Fruit fly (Drosophila melanogaster) whole organism, embryonic: ENCODE results near the gene CG31687.

Experiments
- Atf3 ChIP-seq: fragments of 200-800 bp; sonication (Bioruptor generic); optimal IDR thresholded peaks from 3 replicates; lab custom pipeline; 2016; ENCODE audit warnings: missing biosample characterization, missing genetic modification characterization
- CG10366 ChIP-seq: fragments of 200-800 bp; sonication (Bioruptor generic); IDR thresholded peaks from 2 replicates; pipeline ENCODE4 v1.3.6; 2022; ENCODE audit warnings: missing biosample characterization, missing genetic modification characterization
- CG10431 ChIP-seq: fragments of 200-800 bp; sonication (Bioruptor generic); optimal IDR thresholded peaks from 3 replicates; lab custom pipeline; 2018; ENCODE audit warnings: missing biosample characterization, mild to moderate bottlenecking, missing genetic modification characterization
- CG13424 ChIP-seq: fragments of 200-800 bp; sonication (Bioruptor generic); optimal IDR thresholded peaks from 2 replicates; lab custom pipeline; 2019; ENCODE audit warnings: missing biosample characterization, mild to moderate bottlenecking, missing genetic modification characterization, moderate library complexity
- CG15073 ChIP-seq: fragments of 200-800 bp; sonication (Bioruptor generic); optimal IDR thresholded peaks from 2 replicates; lab custom pipeline; 2016; ENCODE audit warnings: missing biosample characterization, missing genetic modification characterization
- CG15514 ChIP-seq: fragments of 200-800 bp; sonication (Bioruptor generic); optimal IDR thresholded peaks from 3 replicates; lab custom pipeline; 2017; ENCODE audit warnings: missing biosample characterization, missing genetic modification characterization, mild to moderate bottlenecking, moderate library complexity, missing genetic modification reagents
- CG17361 ChIP-seq: fragments of 200-800 bp; sonication (Bioruptor generic); IDR thresholded peaks from 3 replicates; pipeline ENCODE4 v1.3.6; 2022; ENCODE audit warnings: missing biosample characterization, missing genetic modification characterization
- CG17385 ChIP-seq: fragments of 200-800 bp; sonication (Bioruptor generic); optimal IDR thresholded peaks from 3 replicates; lab custom pipeline; 2018; ENCODE audit warnings: missing biosample characterization, mild to moderate bottlenecking, missing genetic modification characterization
- CG17568 ChIP-seq: fragments of 200-800 bp; sonication (Bioruptor generic); optimal IDR thresholded peaks from 2 replicates; lab custom pipeline; 2018; ENCODE audit warnings: missing biosample characterization, mild to moderate bottlenecking, missing genetic modification characterization, moderate library complexity
- CG17612 ChIP-seq: fragments of 200-800 bp; sonication (Bioruptor generic); IDR thresholded peaks from 2 replicates; pipeline ENCODE4 v1.3.6; 2022; ENCODE audit warnings: missing biosample characterization, missing genetic modification characterization
- CG17829 ChIP-seq: fragments of 200-800 bp; optimal IDR thresholded peaks from 2 replicates; lab custom pipeline; 2019; ENCODE audit warnings: missing biosample characterization, mild to moderate bottlenecking, missing genetic modification characterization, moderate library complexity
- CG2678 ChIP-seq: fragments of 200-800 bp; sonication (Bioruptor generic); optimal IDR thresholded peaks from 3 replicates; lab custom pipeline; 2019; ENCODE audit warnings: missing biosample characterization, mild to moderate bottlenecking, missing genetic modification characterization, moderate library complexity
- CG3163 ChIP-seq: fragments of 200-800 bp; sonication (Bioruptor generic); optimal IDR thresholded peaks from 3 replicates; lab custom pipeline; 2016; ENCODE audit warnings: missing biosample characterization, missing genetic modification characterization
- CG4360 ChIP-seq: fragments of 200-800 bp; sonication (Bioruptor generic); IDR thresholded peaks from 2 replicates; pipeline ENCODE4 v1.3.6; 2022; ENCODE audit warnings: missing biosample characterization, missing genetic modification characterization
- CG6175 ChIP-seq: fragments of 200-800 bp; sonication (Bioruptor generic); IDR thresholded peaks from 3 replicates; pipeline ENCODE4 v1.3.6; 2022; ENCODE audit warnings: missing biosample characterization, missing genetic modification characterization
- CG6791 ChIP-seq: fragments of 200-800 bp; sonication (Bioruptor generic); IDR thresholded peaks from 3 replicates; pipeline ENCODE4 v1.3.6; 2022; ENCODE audit warnings: missing biosample characterization, missing genetic modification characterization; ENCODE audit not compliant: partially characterized antibody
- CG7271 ChIP-seq: fragments of 200-800 bp; sonication (Bioruptor generic); optimal IDR thresholded peaks from 2 replicates; lab custom pipeline; 2018; ENCODE audit warnings: missing biosample characterization, mild to moderate bottlenecking, missing genetic modification characterization, moderate library complexity
- CG7786 ChIP-seq: fragments of 200-800 bp; sonication (Bioruptor generic); optimal IDR thresholded peaks from 2 replicates; lab custom pipeline; 2016; ENCODE audit warnings: missing biosample characterization, missing genetic modification characterization
- CG7839 ChIP-seq: fragments of 200-800 bp; sonication (Bioruptor generic); optimal IDR thresholded peaks from 3 replicates; lab custom pipeline; 2018; ENCODE audit warnings: missing biosample characterization, mild to moderate bottlenecking, missing genetic modification characterization, moderate library complexity
- CG7963 ChIP-seq: fragments of 200-800 bp; sonication (Bioruptor generic); IDR thresholded peaks from 3 replicates; pipeline ENCODE4 v1.3.6; 2022; ENCODE audit warnings: missing biosample characterization, missing genetic modification characterization; ENCODE audit not compliant: partially characterized antibody
- Doc2 ChIP-seq: fragments of 200-800 bp; sonication (Bioruptor generic); IDR thresholded peaks from 2 replicates; pipeline ENCODE4 v1.3.6; 2022; ENCODE audit warnings: missing biosample characterization, missing genetic modification characterization
- GATAe ChIP-seq: fragments of 200-800 bp; sonication (Bioruptor generic); conservative IDR thresholded peaks from 2 replicates; pipeline ENCODE4 v1.3.6; 2022; ENCODE audit warnings: missing biosample characterization, missing genetic modification characterization
- HmgZ ChIP-seq: fragments of 200-800 bp; sonication (Bioruptor generic); optimal IDR thresholded peaks from 2 replicates; lab custom pipeline; 2018; ENCODE audit warnings: missing biosample characterization, mild to moderate bottlenecking, missing genetic modification characterization
- Hsf ChIP-seq: fragments of 200-800 bp; sonication (Bioruptor generic); optimal IDR thresholded peaks from 3 replicates; lab custom pipeline; 2016; ENCODE audit warnings: missing biosample characterization, missing genetic modification characterization
- Mes4 ChIP-seq: fragments of 200-800 bp; sonication (Bioruptor generic); optimal IDR thresholded peaks from 2 replicates; lab custom pipeline; 2016; ENCODE audit warnings: missing biosample characterization, missing genetic modification characterization
- Neu2 ChIP-seq: fragments of 200-800 bp; sonication (Bioruptor generic); optimal IDR thresholded peaks from 3 replicates; lab custom pipeline; 2016; ENCODE audit warnings: missing biosample characterization, missing genetic modification characterization, borderline replicate concordance
- Optix ChIP-seq: fragments of 200-800 bp; sonication (Bioruptor generic); IDR thresholded peaks from 3 replicates; pipeline ENCODE4 v1.3.6; 2022; ENCODE audit warnings: missing biosample characterization, missing genetic modification characterization
- PHDP ChIP-seq: fragments of 200-800 bp; sonication (Bioruptor generic); optimal IDR thresholded peaks from 3 replicates; lab custom pipeline; 2018; ENCODE audit warnings: missing biosample characterization, mild to moderate bottlenecking, missing genetic modification characterization, moderate library complexity
- Ptx1 ChIP-seq: fragments of 200-800 bp; sonication (Bioruptor generic); IDR thresholded peaks from 2 replicates; pipeline ENCODE4 v1.3.6; 2022; ENCODE audit warnings: missing biosample characterization, missing genetic modification characterization
- YL-1 ChIP-seq: fragments of 200-800 bp; sonication (Bioruptor generic); optimal IDR thresholded peaks from 3 replicates; lab custom pipeline; 2017; ENCODE audit warnings: missing biosample characterization, mild to moderate bottlenecking, missing genetic modification characterization
- abd-A ChIP-seq: fragments of 200-800 bp; sonication (Bioruptor generic); optimal IDR thresholded peaks from 3 replicates; lab custom pipeline; 2019; ENCODE audit warnings: missing biosample characterization, mild to moderate bottlenecking, missing genetic modification characterization, moderate library complexity
- ara ChIP-seq: fragments of 200-800 bp; sonication (Bioruptor generic); IDR thresholded peaks from 2 replicates; pipeline ENCODE4 v1.3.6; 2022; ENCODE audit warnings: missing biosample characterization, missing genetic modification characterization
- bigmax ChIP-seq: fragments of 200-800 bp; sonication (Bioruptor generic); optimal IDR thresholded peaks from 2 replicates; lab custom pipeline; 2018; ENCODE audit warnings: missing biosample characterization, mild to moderate bottlenecking, missing genetic modification characterization
- crc ChIP-seq: fragments of 200-800 bp; sonication (Bioruptor generic); optimal IDR thresholded peaks from 2 replicates; lab custom pipeline; 2016; ENCODE audit warnings: missing biosample characterization, missing genetic modification characterization
- crol ChIP-seq: fragments of 200-800 bp; sonication (Bioruptor generic); IDR thresholded peaks from 2 replicates; pipeline ENCODE4 v1.3.6; 2022; ENCODE audit warnings: missing biosample characterization, missing genetic modification characterization
- eve ChIP-seq, 2 experiments: fragments of >200 bp; optimal IDR thresholded peaks; 2 replicates each; lab custom pipeline; 2017; ENCODE audit warnings: missing biosample characterization in 2 of 2, missing genetic modification characterization in 2 of 2
- fd3F ChIP-seq: fragments of 200-800 bp; sonication (Bioruptor generic); optimal IDR thresholded peaks from 2 replicates; lab custom pipeline; 2018; ENCODE audit warnings: missing biosample characterization, mild to moderate bottlenecking, missing genetic modification characterization, moderate library complexity
- fru ChIP-seq: fragments of >200 bp; optimal IDR thresholded peaks from 2 replicates; lab custom pipeline; 2017
- lab ChIP-seq: fragments of 200-800 bp; sonication (Bioruptor generic); optimal IDR thresholded peaks from 3 replicates; lab custom pipeline; 2017; ENCODE audit warnings: missing biosample characterization, missing genetic modification characterization, mild to moderate bottlenecking, moderate library complexity, missing genetic modification reagents
- lov ChIP-seq, 2 experiments: fragments of 200-800 bp in 1 of 2; fragments of >200 bp in 1 of 2; sonication (Bioruptor generic) in 1 of 2; IDR thresholded peaks in 1 of 2; optimal IDR thresholded peaks in 1 of 2; 2 replicates in 1 of 2; 3 replicates in 1 of 2; pipeline versions ENCODE4 v1.3.6 to Lab custom; 2017 to 2022; ENCODE audit warnings: missing biosample characterization in 1 of 2, missing genetic modification characterization in 1 of 2
- luna ChIP-seq: fragments of 200-800 bp; sonication (Bioruptor generic); optimal IDR thresholded peaks from 2 replicates; lab custom pipeline; 2016; ENCODE audit warnings: missing biosample characterization, missing genetic modification characterization
- p53 ChIP-seq: fragments of 200-800 bp; sonication (Bioruptor generic); optimal IDR thresholded peaks from 2 replicates; lab custom pipeline; 2016; ENCODE audit warnings: missing biosample characterization, missing genetic modification characterization
- prd ChIP-seq, 3 experiments: fragments of >200 bp in 2 of 3; fragments of 200-800 bp in 1 of 3; sonication (Bioruptor generic) in 1 of 3; optimal IDR thresholded peaks in 2 of 3; IDR thresholded peaks in 1 of 3; 2 replicates in 2 of 3; 3 replicates in 1 of 3; pipeline versions ENCODE4 v1.3.6 to Lab custom; 2017 to 2022; ENCODE audit warnings: missing biosample characterization in 1 of 3, missing genetic modification characterization in 1 of 3
- sima ChIP-seq: fragments of 200-800 bp; sonication (Bioruptor generic); optimal IDR thresholded peaks from 2 replicates; lab custom pipeline; 2016; ENCODE audit warnings: missing biosample characterization, missing genetic modification characterization
- so ChIP-seq: fragments of 200-800 bp; sonication (Bioruptor generic); IDR thresholded peaks from 3 replicates; pipeline ENCODE4 v1.3.6; 2022; ENCODE audit warnings: missing biosample characterization, missing genetic modification characterization
- sqz ChIP-seq: fragments of 200-800 bp; sonication (Bioruptor generic); optimal IDR thresholded peaks from 3 replicates; lab custom pipeline; 2018; ENCODE audit warnings: missing biosample characterization, mild to moderate bottlenecking, missing genetic modification characterization
- stc ChIP-seq: fragments of 200-800 bp; sonication (Bioruptor generic); IDR thresholded peaks from 2 replicates; pipeline ENCODE4 v1.3.6; 2022; ENCODE audit warnings: missing biosample characterization, missing genetic modification characterization
- wdn ChIP-seq: fragments of 200-800 bp; sonication (Bioruptor generic); IDR thresholded peaks from 2 replicates; pipeline ENCODE4 v1.3.6; 2022; ENCODE audit warnings: missing biosample characterization, missing genetic modification characterization
- yki ChIP-seq: fragments of >200 bp; optimal IDR thresholded peaks from 3 replicates; lab custom pipeline; 2018

The CG31687 gene

DNA sequence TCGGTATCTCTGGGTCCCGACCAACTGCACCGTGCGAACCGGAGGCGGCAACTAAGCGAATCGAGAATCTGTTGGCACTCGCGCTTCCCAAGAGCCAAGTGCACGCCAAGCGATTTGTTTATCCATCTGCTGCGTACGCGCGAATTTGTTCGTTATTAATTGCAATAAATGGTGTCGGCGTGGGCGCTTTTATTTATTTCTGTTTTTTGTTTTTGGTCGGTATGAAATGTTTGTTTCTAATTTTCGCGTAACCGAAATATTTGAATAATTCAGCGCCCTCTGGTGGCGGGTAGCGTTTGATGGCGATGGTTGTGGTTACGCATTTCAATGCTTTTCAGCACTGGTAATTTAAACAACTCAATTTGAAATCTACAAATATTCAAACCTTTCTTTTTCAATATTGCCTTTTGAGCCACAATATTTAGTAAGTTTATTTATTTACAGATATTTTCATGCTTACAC, 35.2 kb upstream of the CG31687 start, which contains the start of gene CG10947 (continued):
- TF ChIP-seq GATAe (no peak), Mes4 (GFP tag; lab: Kevin White, UChicago) (peak; percentile 60), wdn (peak; percentile 49; the same call in 1 of the 2 replicates), bigmax (GFP tag; lab: Kevin White, UChicago) (peak; percentile 10), sqz (GFP tag; lab: Kevin White, UChicago) (peak; percentile 15), PHDP (peak; percentile 69), CG6791 (GFP tag; lab: Robert Waterston, UW) (peak; percentile 70; the same call in 2 of the 3 replicates), CG7963 (no peak), CG4360 (GFP tag; lab: Robert Waterston, UW) (no peak), fd3F (GFP tag; lab: Kevin White, UChicago) (peak; percentile 37), CG7839 (tag; lab: Kevin White, UChicago) (peak; percentile 61), CG10366 (peak; percentile 52), HmgZ (tag; lab: Kevin White, UChicago) (peak; percentile 65), CG6175 (GFP tag; lab: Robert Waterston, UW) (no peak), CG10431 (GFP tag; lab: Kevin White, UChicago) (peak; percentile 66), eve (GFP tag; optimal IDR thresholded peaks at IDR 0.05; lab: Kevin White, UChicago) (no peak), Neu2 (GFP tag; lab: Kevin White, UChicago) (peak; percentile 1), Optix (GFP tag; lab: Robert Waterston, UW) (no peak), CG17568 (GFP tag; lab: Kevin White, UChicago) (peak; percentile 66), Hsf (GFP tag; lab: Kevin White, UChicago) (peak; percentile 79), prd (optimal IDR thresholded peaks at IDR 0.05; lab: Kevin White, UChicago) (no peak), prd (GFP tag; IDR thresholded peaks at IDR 0.05; lab: Robert Waterston, UW) (no peak; the same call in 2 of the 3 replicates), abd-A (tag; lab: Kevin White, UChicago) (no peak), sima (GFP tag; lab: Kevin White, UChicago) (no peak), YL-1 (GFP tag; lab: Kevin White, UChicago) (peak; percentile 21), CG17612 (GFP tag; lab: Robert Waterston, UW) (no peak), stc (GFP tag; lab: Robert Waterston, UW) (no peak), Atf3 (GFP tag; lab: Kevin White, UChicago) (peak; percentile 65), CG3163 (GFP tag; lab: Kevin White, UChicago) (peak; percentile 51), CG7786 (peak; percentile 63), luna (GFP tag; lab: Kevin White, UChicago) (peak; percentile 53), CG15514 (peak; percentile 67), so (GFP tag; lab: Robert Waterston, UW) (peak; percentile 30; the same call in 1 of the 3 replicates), ara (GFP tag; lab: Robert Waterston, UW) (peak; percentile 62; the same call in 1 of the 2 replicates), CG15073 (GFP tag; lab: Kevin White, UChicago) (no peak), Ptx1 (GFP tag; lab: Robert Waterston, UW) (peak; percentile 56), yki (no peak), CG17385 (GFP tag; lab: Kevin White, UChicago) (peak; percentile 65)

DNA sequence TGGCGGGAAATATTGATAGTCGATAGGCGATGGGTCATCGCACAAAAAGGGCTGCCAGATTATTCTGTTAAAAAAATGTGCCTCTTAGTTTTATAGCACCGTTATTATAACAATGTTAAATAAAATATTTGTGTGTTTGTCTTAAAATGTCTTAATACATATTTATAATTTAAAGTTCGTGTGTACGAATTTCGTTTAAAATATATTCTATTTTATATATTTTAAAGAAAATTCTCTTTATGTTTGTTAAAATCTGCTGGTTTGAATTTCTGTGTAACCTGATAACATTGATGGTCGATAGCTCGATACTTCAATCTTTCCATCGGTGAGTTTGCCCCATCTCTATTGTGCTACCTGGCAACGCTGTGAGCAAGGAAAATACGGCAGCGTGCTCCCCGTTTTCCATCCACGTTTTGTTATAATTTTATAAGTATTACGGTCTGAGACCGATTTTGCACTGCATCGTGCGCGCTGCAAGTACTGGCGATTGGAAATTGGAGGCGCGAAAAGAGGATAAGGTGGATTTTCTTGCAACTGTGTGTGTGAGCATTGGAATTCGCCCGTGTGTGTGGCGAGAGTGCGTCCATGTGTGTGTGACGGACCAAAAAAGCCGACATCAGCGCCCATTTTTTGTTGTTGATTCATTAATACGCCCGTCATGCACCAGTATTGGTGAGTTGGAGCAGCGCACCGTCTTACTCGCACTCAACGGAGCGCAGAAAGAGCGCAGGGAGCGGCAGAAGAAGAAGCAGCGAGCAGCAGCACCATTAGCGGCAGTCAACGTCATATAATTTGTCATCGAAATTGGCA, 33.1 kb upstream of the CG31687 start, which contains the start of the genes CG10949 and Arpc2:
Gene CG10949 (minus strand): TSS at position 165 of the 810 bp plus-strand sequence.
Gene Arpc2 (plus strand): TSS at position 304 of the 810 bp plus-strand sequence.
- no peak for TF ChIP-seq crol
- no peak for TF ChIP-seq lov (optimal IDR thresholded peaks at IDR 0.05; lab: Kevin White, UChicago)
- no peak for TF ChIP-seq lov (GFP tag; IDR thresholded peaks at IDR 0.05; lab: Robert Waterston, UW)
- no peak for TF ChIP-seq luna (GFP tag; lab: Kevin White, UChicago)
- TF ChIP-seq CG10431 (GFP tag; lab: Kevin White, UChicago), result no peak
- no peak for TF ChIP-seq Doc2
- peak; percentile 74 for TF ChIP-seq CG2678 (tag; lab: Kevin White, UChicago)
- no peak for TF ChIP-seq fru
- TF ChIP-seq crc (GFP tag; lab: Kevin White, UChicago), result no peak
- no peak for TF ChIP-seq p53 (GFP tag; lab: Kevin White, UChicago)
- peak; percentile 84 for TF ChIP-seq CG17361
- TF ChIP-seq CG17829 (tag; lab: Kevin White, UChicago), result peak; percentile 73
- peak; percentile 29 for TF ChIP-seq lab (GFP tag; lab: Kevin White, UChicago)
- peak; percentile 77 for TF ChIP-seq CG13424
- TF ChIP-seq CG7271 (tag; lab: Kevin White, UChicago), result no peak
- TF ChIP-seq Optix (GFP tag; lab: Robert Waterston, UW), result no peak
